Worm (Caenorhabditis elegans) whole organism, late embryonic: ENCODE results near the gene skih-2.

ENCODE experiments used
- K09A11.1 ChIP-seq: sonication (generic microtip); optimal IDR thresholded peaks from 2 replicates; lab custom pipeline; 2017; ENCODE audit warnings: antibody characterized with exemption, mild to moderate bottlenecking, missing genetic modification characterization, missing compliant biosample characterization; ENCODE audit not compliant: insufficient read depth
- Y22D7AL.16 ChIP-seq: sonication (generic microtip); optimal IDR thresholded peaks from 2 replicates; lab custom pipeline; 2016; ENCODE audit warnings: missing genetic modification characterization, missing compliant biosample characterization
- ceh-22 ChIP-seq: sonication (generic microtip); optimal IDR thresholded peaks from 2 replicates; lab custom pipeline; 2017; ENCODE audit warnings: missing biosample characterization, missing genetic modification characterization
- ceh-31 ChIP-seq: sonication (generic microtip); optimal IDR thresholded peaks from 2 replicates; lab custom pipeline; 2016; ENCODE audit warnings: missing genetic modification characterization, missing compliant biosample characterization
- ceh-45 ChIP-seq: fragments of 200-800 bp; sonication (Bioruptor generic); IDR thresholded peaks from 2 replicates; pipeline ENCODE4 v1.3.6; 2022; ENCODE audit warnings: missing genetic modification reagents, missing genetic modification characterization, missing compliant biosample characterization
- ceh-48 ChIP-seq: sonication (generic microtip); optimal IDR thresholded peaks from 2 replicates; lab custom pipeline; 2016; ENCODE audit warnings: missing genetic modification characterization, inconsistent platforms, missing compliant biosample characterization
- ceh-6 ChIP-seq: fragments of 200-800 bp; sonication (Bioruptor generic); optimal IDR thresholded peaks from 2 replicates; lab custom pipeline; 2018; ENCODE audit warnings: mild to moderate bottlenecking, missing genetic modification characterization, missing compliant biosample characterization
- che-1 ChIP-seq: sonication (generic microtip); optimal IDR thresholded peaks from 2 replicates; lab custom pipeline; 2016; ENCODE audit warnings: mild to moderate bottlenecking, missing genetic modification characterization, missing compliant biosample characterization
- elt-2 ChIP-seq: sonication (generic microtip); optimal IDR thresholded peaks from 2 replicates; lab custom pipeline; 2016; ENCODE audit warnings: missing genetic modification reagents, missing genetic modification characterization, missing compliant biosample characterization
- eyg-1 ChIP-seq: sonication (generic microtip); optimal IDR thresholded peaks from 2 replicates; lab custom pipeline; 2016; ENCODE audit warnings: missing genotype, missing genetic modification characterization, missing compliant biosample characterization
- fkh-6 ChIP-seq: sonication (generic microtip); optimal IDR thresholded peaks from 2 replicates; lab custom pipeline; 2016; ENCODE audit warnings: missing genetic modification characterization, missing compliant biosample characterization
- gmeb-2 ChIP-seq: sonication (generic microtip); optimal IDR thresholded peaks from 2 replicates; lab custom pipeline; 2016; ENCODE audit warnings: missing genetic modification characterization, inconsistent platforms, missing compliant biosample characterization
- hlh-6 ChIP-seq: sonication (generic microtip); optimal IDR thresholded peaks from 2 replicates; lab custom pipeline; 2016; ENCODE audit warnings: missing genotype, missing genetic modification characterization, missing compliant biosample characterization
- hlh-8 ChIP-seq: sonication (generic microtip); optimal IDR thresholded peaks from 2 replicates; lab custom pipeline; 2016; ENCODE audit warnings: missing genotype, missing genetic modification characterization, missing compliant biosample characterization
- lim-6 ChIP-seq: sonication (generic microtip); optimal IDR thresholded peaks from 2 replicates; lab custom pipeline; 2016; ENCODE audit warnings: missing genetic modification characterization, missing compliant biosample characterization
- madf-2 ChIP-seq: sonication (generic microtip); optimal IDR thresholded peaks from 2 replicates; lab custom pipeline; 2017; ENCODE audit warnings: missing genetic modification characterization, missing compliant biosample characterization
- mec-3 ChIP-seq: sonication (generic microtip); optimal IDR thresholded peaks from 2 replicates; lab custom pipeline; 2016; ENCODE audit warnings: borderline replicate concordance, missing genetic modification characterization, missing compliant biosample characterization
- nfya-1 ChIP-seq: sonication (generic microtip); optimal IDR thresholded peaks from 2 replicates; lab custom pipeline; 2017; ENCODE audit warnings: missing genetic modification characterization, mild to moderate bottlenecking, missing compliant biosample characterization, antibody characterized with exemption, moderate library complexity
- odd-2 ChIP-seq: sonication (generic microtip); optimal IDR thresholded peaks from 2 replicates; lab custom pipeline; 2017; ENCODE audit warnings: antibody characterized with exemption, mild to moderate bottlenecking, missing genetic modification characterization, missing compliant biosample characterization
- pat-9 ChIP-seq: fragments of 200-800 bp; sonication (Bioruptor generic); optimal IDR thresholded peaks from 2 replicates; lab custom pipeline; 2018; ENCODE audit warnings: mild to moderate bottlenecking, missing genetic modification characterization, moderate library complexity, missing compliant biosample characterization
- pha-4 ChIP-seq: fragments of 150-350 bp; optimal IDR thresholded peaks from 2 replicates; lab custom pipeline; 2018; ENCODE audit warnings: missing biosample characterization, missing genetic modification reagents, missing genetic modification characterization
- ref-2 ChIP-seq: sonication (generic microtip); optimal IDR thresholded peaks from 2 replicates; lab custom pipeline; 2016; ENCODE audit warnings: missing genetic modification characterization, missing compliant biosample characterization
- rnt-1 ChIP-seq: sonication (generic microtip); optimal IDR thresholded peaks from 2 replicates; lab custom pipeline; 2016; ENCODE audit warnings: missing genetic modification characterization, missing compliant biosample characterization
- syd-9 ChIP-seq: sonication (generic microtip); optimal IDR thresholded peaks from 2 replicates; lab custom pipeline; 2016; ENCODE audit warnings: mild to moderate bottlenecking, missing genetic modification characterization, moderate library complexity, missing compliant biosample characterization
- tbx-2 ChIP-seq: sonication (generic microtip); optimal IDR thresholded peaks from 2 replicates; lab custom pipeline; 2016; ENCODE audit warnings: missing genetic modification characterization, missing compliant biosample characterization
- unc-3 ChIP-seq, 2 experiments: fragments of 200-800 bp in 1 of 2; sonication (Bioruptor generic) in 1 of 2; sonication (generic microtip) in 1 of 2; conservative IDR thresholded peaks in 1 of 2; optimal IDR thresholded peaks in 1 of 2; 2 replicates each; pipeline versions ENCODE4 v1.3.6 to Lab custom; 2016 to 2022; ENCODE audit warnings: missing compliant biosample characterization in 2 of 2, missing genetic modification characterization in 2 of 2, missing genetic modification reagents in 1 of 2
- unc-42 ChIP-seq: sonication (generic microtip); optimal IDR thresholded peaks from 2 replicates; lab custom pipeline; 2016; ENCODE audit warnings: missing genotype, missing genetic modification characterization, missing compliant biosample characterization
- unc-55 ChIP-seq: sonication (generic microtip); optimal IDR thresholded peaks from 2 replicates; lab custom pipeline; 2017; ENCODE audit warnings: missing biosample characterization, missing genetic modification reagents, missing genetic modification characterization
- unc-86 ChIP-seq: sonication (generic microtip); optimal IDR thresholded peaks from 2 replicates; lab custom pipeline; 2016; ENCODE audit warnings: missing genetic modification characterization, missing compliant biosample characterization
- zip-5 ChIP-seq: sonication (generic microtip); optimal IDR thresholded peaks from 2 replicates; lab custom pipeline; 2016; ENCODE audit warnings: missing genetic modification characterization, missing compliant biosample characterization

Gene skih-2

DNA sequence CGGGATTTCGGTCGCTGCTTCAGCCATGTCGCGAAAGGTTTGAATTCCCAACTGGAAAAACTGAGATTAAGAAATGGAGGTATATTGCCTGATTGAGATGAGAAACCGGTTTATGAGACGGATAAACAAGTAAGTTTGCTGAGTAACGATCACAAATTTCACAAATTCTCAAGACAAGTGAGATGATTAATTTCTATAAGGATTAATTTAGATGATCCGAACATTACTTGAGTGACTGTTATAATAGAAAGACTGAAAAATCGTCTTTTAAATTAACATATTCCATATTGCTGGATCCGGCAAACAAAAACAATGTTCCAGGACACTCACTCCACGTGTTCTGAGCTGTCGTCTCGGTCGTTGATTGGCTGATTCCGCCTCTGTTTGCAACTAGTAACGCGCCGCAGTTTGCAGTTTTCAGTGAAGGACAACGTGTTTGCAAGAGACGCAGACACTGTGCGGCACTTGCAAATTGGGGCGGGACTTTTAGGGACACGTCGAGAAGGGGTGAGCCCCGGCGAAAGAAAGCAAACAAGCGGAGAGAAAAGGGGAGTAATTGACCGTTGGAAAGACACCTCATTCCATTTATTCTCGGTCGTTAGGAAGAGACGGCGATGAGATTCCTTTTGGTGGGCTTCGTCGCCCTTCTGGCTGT, 23.2 kb downstream of the skih-2 start, which contains the start of the genes imp-2 and enpl-1 (continued):
- TF ChIP-seq syd-9 (tag; lab: Kevin White, UChicago) = peak; percentile 42
- TF ChIP-seq hlh-6 (tag; lab: Kevin White, UChicago) = no peak
- no peak for TF ChIP-seq rnt-1 (tag; lab: Kevin White, UChicago)
- peak; percentile 66 for TF ChIP-seq elt-2 (tag; lab: Kevin White, UChicago)
- no peak for TF ChIP-seq gmeb-2 (tag; lab: Kevin White, UChicago)
- peak; percentile 12; the same call in 1 of the 2 replicates for TF ChIP-seq unc-3 (GFP tag; conservative IDR thresholded peaks at IDR 0.05; lab: Robert Waterston, UW)
- TF ChIP-seq unc-3 (tag; optimal IDR thresholded peaks at IDR 0.05; lab: Kevin White, UChicago) = peak; percentile 13
- TF ChIP-seq ceh-31 (tag; lab: Kevin White, UChicago) = peak; percentile 91
- TF ChIP-seq ceh-22 = peak; percentile 6
- TF ChIP-seq pat-9 (tag; lab: Kevin White, UChicago) = no peak
- no peak for TF ChIP-seq eyg-1
- TF ChIP-seq hlh-8 (tag; lab: Kevin White, UChicago) = peak; percentile 42
- no peak for TF ChIP-seq ceh-45 (GFP tag; lab: Robert Waterston, UW)
- no peak for TF ChIP-seq mec-3 (tag; lab: Kevin White, UChicago)
- TF ChIP-seq pha-4 (tag; lab: Kevin White, UChicago) = no peak
- peak; percentile 50 for TF ChIP-seq unc-55 (GFP tag; lab: Kevin White, UChicago)
- peak; percentile 83 for TF ChIP-seq unc-42 (tag; lab: Kevin White, UChicago)
- peak; percentile 93 for TF ChIP-seq tbx-2 (tag; lab: Kevin White, UChicago)
- no peak for TF ChIP-seq lim-6 (tag; lab: Kevin White, UChicago)
- TF ChIP-seq ref-2 = peak; percentile 85
- TF ChIP-seq unc-86 = no peak
- TF ChIP-seq ceh-48 (tag; lab: Kevin White, UChicago) = no peak

DNA sequence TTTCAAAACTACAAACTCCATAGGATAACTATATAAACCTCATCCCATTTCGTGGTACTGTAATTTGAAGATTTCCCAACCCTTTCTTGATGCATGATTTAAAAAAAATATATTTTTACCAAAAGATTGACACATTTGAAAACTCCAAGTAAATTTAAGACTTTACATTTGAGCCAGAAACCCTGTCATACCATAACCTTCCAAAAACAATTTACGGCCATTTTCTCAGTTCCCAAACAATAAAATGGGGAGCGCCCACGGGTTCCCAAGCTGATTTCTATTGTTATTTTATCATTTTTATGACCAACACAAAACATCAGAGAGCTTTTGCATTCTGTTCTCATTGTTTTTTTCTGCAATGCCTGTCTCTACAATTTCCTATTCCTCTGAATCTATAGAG, 29.5 kb downstream of the skih-2 start, which contains the start of gene clc-9:
clc-9 (plus strand) TSS at position 301 of the 400 bp plus-strand sequence.
- TF ChIP-seq K09A11.1 = no peak
- TF ChIP-seq hlh-6 (tag; lab: Kevin White, UChicago) = no peak
- no peak for TF ChIP-seq Y22D7AL.16 (tag; lab: Kevin White, UChicago)
- TF ChIP-seq che-1 (tag; lab: Kevin White, UChicago) = no peak
- no peak for TF ChIP-seq ceh-6 (GFP tag; lab: Kevin White, UChicago)
- no peak for TF ChIP-seq ceh-48 (tag; lab: Kevin White, UChicago)

DNA sequence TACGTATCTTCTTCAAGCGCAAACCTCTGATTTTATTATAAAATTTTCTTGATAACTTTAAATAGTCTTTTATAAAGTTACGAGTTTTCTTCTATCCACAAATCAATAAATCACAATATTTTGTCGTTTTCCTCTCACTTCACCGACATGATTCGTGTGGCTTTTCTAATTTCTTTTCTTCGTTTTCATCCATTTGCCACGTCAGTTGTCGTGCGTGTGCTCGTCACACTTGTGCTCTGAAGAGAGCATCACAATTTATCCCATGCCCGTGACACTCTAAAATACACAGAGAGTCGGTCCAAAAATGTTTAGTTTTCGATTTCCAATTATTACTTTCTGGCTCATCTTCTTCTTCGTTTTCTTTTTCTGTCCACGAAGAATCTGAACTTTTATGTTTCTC, 30.3 kb downstream of the skih-2 start:
- TF ChIP-seq hlh-8 (tag; lab: Kevin White, UChicago) (no peak), madf-2 (tag; lab: Kevin White, UChicago) (no peak), rnt-1 (tag; lab: Kevin White, UChicago) (no peak)

DNA sequence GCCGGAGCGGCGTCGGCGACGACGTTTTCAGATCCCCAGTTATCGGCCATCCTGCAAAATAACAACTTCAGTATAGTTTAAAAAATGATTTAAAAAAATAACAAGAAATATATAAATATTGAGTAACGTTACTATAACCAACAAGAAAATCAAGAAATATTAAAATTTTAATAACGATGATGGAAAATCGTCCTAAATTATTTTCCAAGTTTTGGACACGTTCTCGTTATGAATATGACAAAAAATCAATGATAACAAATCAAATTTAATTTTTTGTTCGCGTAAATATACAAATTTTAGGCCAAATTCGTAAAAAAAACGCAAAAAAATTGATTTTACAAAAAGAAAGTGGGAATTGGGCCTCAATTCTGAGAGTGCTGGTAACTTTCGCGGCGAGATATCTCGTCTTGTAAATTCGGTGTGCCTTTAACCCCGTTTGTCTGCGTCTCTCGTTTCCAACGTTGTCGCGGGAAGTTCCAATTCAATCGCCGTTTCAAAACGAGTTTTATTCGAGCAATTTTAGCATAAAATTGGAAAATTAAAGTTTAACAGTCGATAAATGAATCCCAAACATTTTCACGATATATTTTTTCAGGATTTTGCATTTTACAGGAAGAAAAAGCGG, 31.1 kb downstream of the skih-2 start, which contains the start of gene rps-5:
rps-5 (minus strand) TSS at position 51 of the 625 bp plus-strand sequence.
- TF ChIP-seq fkh-6 (tag; lab: Kevin White, UChicago) = no peak
- TF ChIP-seq ref-2 = no peak
- no peak for TF ChIP-seq hlh-8 (tag; lab: Kevin White, UChicago)
- TF ChIP-seq tbx-2 (tag; lab: Kevin White, UChicago) = no peak
- peak; percentile 72 for TF ChIP-seq unc-42 (tag; lab: Kevin White, UChicago)
- no peak for TF ChIP-seq rnt-1 (tag; lab: Kevin White, UChicago)
- no peak for TF ChIP-seq zip-5 (tag; lab: Kevin White, UChicago)
- peak; percentile 62 for TF ChIP-seq nfya-1 (tag; lab: Kevin White, UChicago)
- TF ChIP-seq odd-2 (tag; lab: Kevin White, UChicago) = no peak
- peak; percentile 12 for TF ChIP-seq unc-55 (GFP tag; lab: Kevin White, UChicago)
- no peak for TF ChIP-seq syd-9 (tag; lab: Kevin White, UChicago)
